Fruit fly (Drosophila melanogaster): ENCODE data around the gene CG5895.
A peak's percentile ranks its signal among the peaks of the same experiment; 100 is the strongest.

CG5895 gene

dm6 chr3L:16048086-16048485 is 12.8 kb downstream of the CG5895 start (continued):
- TF ChIP-seq Trl (optimal IDR thresholded peaks at IDR 0.05): no peak
- peak; percentile 22 for TF ChIP-seq Trl (GFP tag; optimal IDR thresholded peaks at IDR 0.05)
- TF ChIP-seq CG8359 (GFP tag; optimal IDR thresholded peaks at IDR 0.05; ENCODE audit: borderline replicate concordance): no peak
- peak; percentile 55 for TF ChIP-seq Aef1 (GFP tag; IDR thresholded peaks at IDR 0.05)
- TF ChIP-seq Dbx (GFP tag; IDR thresholded peaks at IDR 0.05): 0 out of 3 replicates have a peak, but pooled peaks have one; percentile 40
- peak; percentile 17; the same call in 1 of the 2 replicates for TF ChIP-seq cas (GFP tag; IDR thresholded peaks at IDR 0.05)
- no peak for TF ChIP-seq prd (optimal IDR thresholded peaks at IDR 0.05)
- TF ChIP-seq prd (GFP tag; IDR thresholded peaks at IDR 0.05): peak; percentile 64
- peak; percentile 7 for TF ChIP-seq B-H2 (GFP tag; optimal IDR thresholded peaks at IDR 0.05)
- TF ChIP-seq CG11560 (tag; IDR thresholded peaks at IDR 0.05): 0 out of 3 replicates have a peak, but pooled peaks have one; percentile 34
- TF ChIP-seq CG1024 (GFP tag; IDR thresholded peaks at IDR 0.05): no peak
- peak; percentile 47 for TF ChIP-seq D19B (GFP tag; optimal IDR thresholded peaks at IDR 0.05)
- TF ChIP-seq grau (tag; optimal IDR thresholded peaks at IDR 0.05): peak; percentile 62
- TF ChIP-seq CG12659 (GFP tag; optimal IDR thresholded peaks at IDR 0.05): peak; percentile 43
- 0 out of 3 replicates have a peak, but pooled peaks have one; percentile 39 for TF ChIP-seq otp (GFP tag; IDR thresholded peaks at IDR 0.05)
- TF ChIP-seq MBD-R2 (GFP tag; IDR thresholded peaks at IDR 0.05): peak; percentile 46; the same call in 1 of the 2 replicates
- TF ChIP-seq ranshi (GFP tag; IDR thresholded peaks at IDR 0.05): peak; percentile 60; the same call in 1 of the 2 replicates
- peak; percentile 45 for TF ChIP-seq CG8924 (tag; optimal IDR thresholded peaks at IDR 0.05)
- no peak for TF ChIP-seq ato (GFP tag; IDR thresholded peaks at IDR 0.05; ENCODE audit: partially characterized antibody)
- TF ChIP-seq bsh (GFP tag; optimal IDR thresholded peaks at IDR 0.05): peak in 1 of 2 experiments; percentile 18
- peak; percentile 49 for TF ChIP-seq Dip3 (GFP tag; optimal IDR thresholded peaks at IDR 0.05)
- TF ChIP-seq Fer2 (tag; optimal IDR thresholded peaks at IDR 0.05): no peak
- no peak for TF ChIP-seq CG8290 (GFP tag; optimal IDR thresholded peaks at IDR 0.05)
- TF ChIP-seq CG8290 (tag; optimal IDR thresholded peaks at IDR 0.05): peak in 1 of 2 experiments; percentile 72
- TF ChIP-seq gro (GFP tag; optimal IDR thresholded peaks at IDR 0.05): peak; percentile 28
- peak; percentile 82 for TF ChIP-seq CG10543 (GFP tag; optimal IDR thresholded peaks at IDR 0.05)
- TF ChIP-seq CG6689 (GFP tag; IDR thresholded peaks at IDR 0.05): peak; percentile 48; the same call in 1 of the 2 replicates
- TF ChIP-seq chm (GFP tag; IDR thresholded peaks at IDR 0.05): peak; percentile 50; the same call in 1 of the 2 replicates
- TF ChIP-seq NfI (GFP tag; optimal IDR thresholded peaks at IDR 0.05): peak; percentile 59
- TF ChIP-seq sna (GFP tag; IDR thresholded peaks at IDR 0.05; ENCODE audit: partially characterized antibody): no peak
- peak; percentile 44 for TF ChIP-seq Nf-YC (tag; optimal IDR thresholded peaks at IDR 0.05)
- peak; percentile 32 to 65 for TF ChIP-seq dpn (GFP tag; optimal IDR thresholded peaks at IDR 0.05)
- TF ChIP-seq al (GFP tag; IDR thresholded peaks at IDR 0.05): peak; percentile 56; the same call in 1 of the 2 replicates
- TF ChIP-seq CG11247 (GFP tag; IDR thresholded peaks at IDR 0.05): peak; percentile 52; the same call in 1 of the 2 replicates
- peak; percentile 64 for TF ChIP-seq CG13296 (GFP tag; optimal IDR thresholded peaks at IDR 0.05)
- peak; percentile 25 for TF ChIP-seq Myb (GFP tag; optimal IDR thresholded peaks at IDR 0.05)
- peak; percentile 40 for TF ChIP-seq CHES-1-like (GFP tag; optimal IDR thresholded peaks at IDR 0.05)
- TF ChIP-seq lab (GFP tag; optimal IDR thresholded peaks at IDR 0.05): peak; percentile 74
- peak; percentile 65; the same call in 2 of the 3 replicates for TF ChIP-seq Mrtf (GFP tag; IDR thresholded peaks at IDR 0.05)
- peak; percentile 51; the same call in 1 of the 3 replicates for TF ChIP-seq zfh1 (GFP tag; IDR thresholded peaks at IDR 0.05)
- TF ChIP-seq HmgD (GFP tag; optimal IDR thresholded peaks at IDR 0.05): peak; percentile 7
- peak; percentile 27 for TF ChIP-seq Antp (GFP tag; optimal IDR thresholded peaks at IDR 0.05)
- peak; percentile 74 for TF ChIP-seq vvl (GFP tag; IDR thresholded peaks at IDR 0.05)
- no peak for TF ChIP-seq hb (GFP tag; IDR thresholded peaks at IDR 0.05; ENCODE audit: partially characterized antibody)
- TF ChIP-seq CG6175 (GFP tag; IDR thresholded peaks at IDR 0.05): 0 out of 3 replicates have a peak, but pooled peaks have one; percentile 67
- TF ChIP-seq CG1603 (tag; optimal IDR thresholded peaks at IDR 0.05): peak; percentile 16
- peak; percentile 29 for TF ChIP-seq CG15011 (GFP tag; optimal IDR thresholded peaks at IDR 0.05)
- TF ChIP-seq usp (GFP tag; optimal IDR thresholded peaks at IDR 0.05): no peak
- no peak for TF ChIP-seq wor (GFP tag; IDR thresholded peaks at IDR 0.05)
- TF ChIP-seq E2f1 (GFP tag; IDR thresholded peaks at IDR 0.05): peak; percentile 51; the same call in 1 of the 2 replicates
- TF ChIP-seq Xbp1 (GFP tag; optimal IDR thresholded peaks at IDR 0.05): peak; percentile 39
